Worm (Caenorhabditis elegans) whole organism, early embryonic: ENCODE measurements around the gene nol-6.
"Not testable (repeated sequence)": the region's sequence is repeated elsewhere in the genome, so short reads cannot be mapped to it uniquely, and the experiment has no call there.

ENCODE experiments used
- aly-1 ChIP-seq: sonication (generic microtip); optimal IDR thresholded peaks from 2 replicates; lab custom pipeline; 2016; ENCODE audit warnings: missing genetic modification characterization, missing compliant biosample characterization
- ama-1 ChIP-seq: fragments of 150-350 bp; optimal IDR thresholded peaks from 2 replicates; lab custom pipeline; 2014
- ceh-13 ChIP-seq: fragments of 200-800 bp; sonication (Bioruptor generic); optimal IDR thresholded peaks from 2 replicates; lab custom pipeline; 2018; ENCODE audit warnings: mild to moderate bottlenecking, missing genetic modification characterization, missing compliant biosample characterization
- ceh-36 ChIP-seq: sonication (generic microtip); optimal IDR thresholded peaks from 2 replicates; lab custom pipeline; 2016; ENCODE audit warnings: missing genetic modification characterization, inconsistent platforms, missing compliant biosample characterization
- ets-7 ChIP-seq: sonication (generic microtip); optimal IDR thresholded peaks from 2 replicates; lab custom pipeline; 2016; ENCODE audit warnings: missing genotype, missing genetic modification characterization, missing compliant biosample characterization
- flt-1 ChIP-seq: fragments of 200-800 bp; sonication (Bioruptor generic); IDR thresholded peaks from 2 replicates; pipeline ENCODE4 v1.3.6; 2022; ENCODE audit warnings: missing genetic modification characterization, missing compliant biosample characterization
- pes-1 ChIP-seq: fragments of 200-800 bp; sonication (Bioruptor generic); IDR thresholded peaks from 2 replicates; pipeline ENCODE4 v1.3.6; 2022; ENCODE audit warnings: missing genetic modification reagents, missing genetic modification characterization, missing compliant biosample characterization
- sea-1 ChIP-seq: fragments of 200-800 bp; sonication (Bioruptor generic); conservative IDR thresholded peaks from 2 replicates; pipeline ENCODE4 v1.3.6; 2022; ENCODE audit warnings: missing genetic modification characterization, missing compliant biosample characterization
- tbx-11 ChIP-seq: fragments of 200-800 bp; sonication (Bioruptor generic); IDR thresholded peaks from 2 replicates; pipeline ENCODE4 v1.3.6; 2022; ENCODE audit warnings: missing genetic modification characterization, missing compliant biosample characterization
- tbx-37 ChIP-seq: fragments of 200-800 bp; sonication (Bioruptor generic); conservative IDR thresholded peaks from 2 replicates; pipeline ENCODE4 v1.3.6; 2022; ENCODE audit warnings: missing genetic modification reagents, missing genetic modification characterization, missing compliant biosample characterization
- tra-4 ChIP-seq: sonication (generic microtip); optimal IDR thresholded peaks from 2 replicates; lab custom pipeline; 2017; ENCODE audit warnings: missing genetic modification characterization, missing compliant biosample characterization

DNA sequence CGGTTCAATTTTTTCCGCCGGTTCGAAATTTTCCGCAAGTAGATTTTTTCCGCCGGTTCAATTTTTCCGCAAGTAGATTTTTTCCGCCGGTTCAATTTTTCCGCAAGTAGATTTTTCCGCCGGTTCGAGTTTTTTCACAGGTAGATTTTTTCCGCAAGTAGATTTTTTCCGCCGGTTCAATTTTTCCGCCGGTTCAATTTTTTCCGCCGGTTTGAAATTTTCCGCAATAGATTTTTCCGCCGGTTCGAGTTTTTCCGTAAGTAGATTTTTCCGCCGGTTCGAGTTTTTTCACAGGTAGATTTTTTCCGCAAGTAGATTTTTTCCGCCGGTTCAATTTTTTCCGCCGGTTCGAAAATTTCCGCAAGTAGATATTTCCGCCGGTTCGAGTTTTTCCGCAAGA, 14.7 kb upstream of the nol-6 start:
- TF ChIP-seq tra-4 (tag; lab: Kevin White, UChicago); ama-1 (lab: Kevin White, UChicago); ceh-13 (GFP tag; lab: Kevin White, UChicago); tbx-11 (GFP tag; lab: Robert Waterston, UW); sea-1 (GFP tag; lab: Robert Waterston, UW); flt-1 (GFP tag; lab: Robert Waterston, UW); aly-1 (tag; lab: Kevin White, UChicago); ceh-36 (tag; lab: Kevin White, UChicago); ets-7 (tag; lab: Kevin White, UChicago): not testable (repeated sequence)
- TF ChIP-seq pes-1 (GFP tag; lab: Robert Waterston, UW) (peak; percentile 50; the same call in 1 of the 2 replicates), tbx-37 (GFP tag; lab: Robert Waterston, UW) (peak; percentile 58)
